Worm (Caenorhabditis elegans) whole organism, L2 larva: ENCODE data around the gene ogt-1.

Experiments
- C34F6.9 ChIP-seq: fragments of 150-350 bp; optimal IDR thresholded peaks from 2 replicates; lab custom pipeline; 2014; ENCODE audit warnings: missing biosample characterization, missing genetic modification characterization
- F13H6.1 ChIP-seq: sonication (generic microtip); optimal IDR thresholded peaks from 2 replicates; lab custom pipeline; 2016; ENCODE audit warnings: missing genetic modification characterization, missing compliant biosample characterization
- R02D3.7 ChIP-seq: fragments of 150-350 bp; optimal IDR thresholded peaks from 2 replicates; lab custom pipeline; 2014; ENCODE audit warnings: missing biosample characterization, missing genetic modification characterization
- ZK546.5 ChIP-seq: sonication (generic microtip); optimal IDR thresholded peaks from 2 replicates; lab custom pipeline; 2017; ENCODE audit warnings: missing biosample characterization, missing genetic modification characterization
- ama-1 ChIP-seq: fragments of 150-350 bp; optimal IDR thresholded peaks from 2 replicates; lab custom pipeline; 2018; ENCODE audit warnings: inconsistent platforms
- blmp-1 ChIP-seq: sonication (generic microtip); optimal IDR thresholded peaks from 2 replicates; lab custom pipeline; 2017; ENCODE audit warnings: missing genetic modification characterization, mild to moderate bottlenecking, missing compliant biosample characterization, antibody characterized with exemption, moderate library complexity; ENCODE audit not compliant: insufficient read depth
- ceh-16 ChIP-seq: fragments of 150-350 bp; optimal IDR thresholded peaks from 2 replicates; lab custom pipeline; 2014; ENCODE audit warnings: missing biosample characterization, missing genetic modification characterization
- ceh-82 ChIP-seq: fragments of 150-350 bp; optimal IDR thresholded peaks from 2 replicates; lab custom pipeline; 2014; ENCODE audit warnings: missing biosample characterization, missing genetic modification characterization
- crh-2 ChIP-seq: sonication (generic microtip); optimal IDR thresholded peaks from 2 replicates; lab custom pipeline; 2017; ENCODE audit warnings: missing biosample characterization, missing genetic modification characterization
- dmd-4 ChIP-seq: sonication (generic microtip); optimal IDR thresholded peaks from 2 replicates; lab custom pipeline; 2017; ENCODE audit warnings: missing biosample characterization, missing genetic modification characterization
- egl-27 ChIP-seq: sonication (generic microtip); optimal IDR thresholded peaks from 3 replicates; lab custom pipeline; 2017; ENCODE audit warnings: missing biosample characterization, missing genetic modification reagents, missing genetic modification characterization
- elt-1 ChIP-seq: fragments of 150-350 bp; optimal IDR thresholded peaks from 2 replicates; lab custom pipeline; 2014; ENCODE audit warnings: missing biosample characterization, missing genetic modification characterization
- elt-3 ChIP-seq: sonication (generic microtip); optimal IDR thresholded peaks from 2 replicates; lab custom pipeline; 2017; ENCODE audit warnings: missing biosample characterization, missing genetic modification characterization
- fos-1 ChIP-seq: fragments of 150-350 bp; optimal IDR thresholded peaks from 2 replicates; lab custom pipeline; 2014; ENCODE audit warnings: missing biosample characterization, missing genetic modification characterization
- gmeb-1 ChIP-seq: fragments of 150-350 bp; optimal IDR thresholded peaks from 2 replicates; lab custom pipeline; 2014; ENCODE audit warnings: missing biosample characterization, missing genetic modification characterization
- lin-11 ChIP-seq: fragments of 150-350 bp; sonication (generic microtip); optimal IDR thresholded peaks from 2 replicates; lab custom pipeline; 2014; ENCODE audit warnings: missing biosample characterization, missing genetic modification characterization, inconsistent platforms, mixed read lengths
- lin-13 ChIP-seq: fragments of 150-350 bp; optimal IDR thresholded peaks from 2 replicates; lab custom pipeline; 2014; ENCODE audit warnings: missing biosample characterization, missing genetic modification reagents, missing genetic modification characterization
- lsy-2 ChIP-seq, 2 experiments: fragments of 150-350 bp in 1 of 2; sonication (generic microtip) in 1 of 2; optimal IDR thresholded peaks; 2 replicates each; lab custom pipeline; 2014 to 2017; ENCODE audit warnings: missing biosample characterization in 2 of 2, missing genetic modification characterization in 2 of 2
- mab-5 ChIP-seq: fragments of 150-350 bp; optimal IDR thresholded peaks from 2 replicates; lab custom pipeline; 2014; ENCODE audit warnings: missing biosample characterization, missing genetic modification characterization
- mdl-1 ChIP-seq, 2 experiments: fragments of 150-350 bp in 1 of 2; sonication (generic microtip) in 1 of 2; optimal IDR thresholded peaks; 2 replicates each; lab custom pipeline; 2017; ENCODE audit warnings: missing biosample characterization in 2 of 2, missing genetic modification characterization in 2 of 2
- nhr-10 ChIP-seq: sonication (generic microtip); optimal IDR thresholded peaks from 2 replicates; lab custom pipeline; 2017; ENCODE audit warnings: missing biosample characterization, missing genetic modification characterization
- nhr-11 ChIP-seq: fragments of 150-350 bp; optimal IDR thresholded peaks from 2 replicates; lab custom pipeline; 2014; ENCODE audit warnings: missing biosample characterization, missing genetic modification characterization
- nhr-12 ChIP-seq: fragments of 150-350 bp; optimal IDR thresholded peaks from 2 replicates; lab custom pipeline; 2014; ENCODE audit warnings: missing biosample characterization, missing genetic modification characterization
- nhr-129 ChIP-seq: fragments of 150-350 bp; optimal IDR thresholded peaks from 2 replicates; lab custom pipeline; 2014; ENCODE audit warnings: missing biosample characterization, missing genetic modification characterization
- nhr-21 ChIP-seq: fragments of 150-350 bp; optimal IDR thresholded peaks from 2 replicates; lab custom pipeline; 2014; ENCODE audit warnings: missing biosample characterization, missing genetic modification characterization
- nhr-23 ChIP-seq: fragments of 150-350 bp; optimal IDR thresholded peaks from 2 replicates; lab custom pipeline; 2014; ENCODE audit warnings: missing biosample characterization, missing genetic modification reagents, missing genetic modification characterization
- nhr-237 ChIP-seq: fragments of 150-350 bp; optimal IDR thresholded peaks from 2 replicates; lab custom pipeline; 2014; ENCODE audit warnings: missing biosample characterization, missing genetic modification characterization
- nhr-25 ChIP-seq: fragments of 150-350 bp; sonication (generic microtip); optimal IDR thresholded peaks from 3 replicates; lab custom pipeline; 2014; ENCODE audit warnings: missing biosample characterization, missing genetic modification characterization
- nhr-6 ChIP-seq: fragments of 150-350 bp; optimal IDR thresholded peaks from 2 replicates; lab custom pipeline; 2014; ENCODE audit warnings: missing biosample characterization, missing genetic modification characterization
- nhr-77 ChIP-seq: fragments of 150-350 bp; optimal IDR thresholded peaks from 2 replicates; lab custom pipeline; 2014; ENCODE audit warnings: missing biosample characterization, missing genetic modification characterization
- sem-4 ChIP-seq: fragments of 150-350 bp; optimal IDR thresholded peaks from 2 replicates; lab custom pipeline; 2014; ENCODE audit warnings: missing biosample characterization, missing genetic modification reagents, missing genetic modification characterization
- skn-1 ChIP-seq: sonication (generic microtip); optimal IDR thresholded peaks from 2 replicates; lab custom pipeline; 2017; ENCODE audit warnings: missing biosample characterization, missing genetic modification characterization
- sma-3 ChIP-seq: sonication (generic microtip); optimal IDR thresholded peaks from 2 replicates; lab custom pipeline; 2016; ENCODE audit warnings: missing genetic modification reagents, missing genetic modification characterization, missing compliant biosample characterization
- sma-9 ChIP-seq, 2 experiments: fragments of 150-350 bp in 1 of 2; sonication (generic microtip) in 1 of 2; optimal IDR thresholded peaks; 2 replicates each; lab custom pipeline; 2014 to 2016; ENCODE audit warnings: missing genetic modification characterization in 2 of 2, mild to moderate bottlenecking in 1 of 2, missing biosample characterization in 1 of 2, missing compliant biosample characterization in 1 of 2, missing genetic modification reagents in 1 of 2, moderate library complexity in 1 of 2
- snpc-4 ChIP-seq: fragments of 150-350 bp; optimal IDR thresholded peaks from 2 replicates; lab custom pipeline; 2014; ENCODE audit warnings: missing biosample characterization, missing genetic modification characterization
- unc-55 ChIP-seq: fragments of 150-350 bp; sonication (generic microtip); optimal IDR thresholded peaks from 3 replicates; lab custom pipeline; 2014; ENCODE audit warnings: missing biosample characterization, missing genetic modification reagents, missing genetic modification characterization
- zag-1 ChIP-seq: fragments of 150-350 bp; optimal IDR thresholded peaks from 2 replicates; lab custom pipeline; 2014; ENCODE audit warnings: missing biosample characterization, missing genetic modification characterization
- ztf-4 ChIP-seq: fragments of 150-350 bp; optimal IDR thresholded peaks from 2 replicates; lab custom pipeline; 2014; ENCODE audit warnings: missing biosample characterization, missing genetic modification characterization

Gene ogt-1

DNA sequence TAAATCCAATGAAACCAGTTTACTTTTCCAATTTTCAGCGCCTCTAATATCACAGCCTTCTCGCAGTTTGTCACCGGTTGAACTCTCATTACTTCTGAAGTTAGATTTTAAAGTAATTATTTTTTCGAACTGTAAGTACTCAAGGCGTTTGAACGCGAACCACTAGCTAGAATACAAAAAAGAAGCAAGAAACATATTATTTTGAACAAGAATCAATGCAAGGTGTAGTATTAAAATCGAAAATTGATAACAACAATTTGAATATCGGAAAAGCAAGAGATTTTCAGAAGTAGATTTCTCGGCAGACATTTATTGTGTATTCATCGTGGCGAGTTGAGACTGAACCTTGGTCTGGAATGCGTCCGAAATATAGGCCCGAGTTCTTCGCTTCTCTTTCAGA is 44.4 kb upstream of the ogt-1 start, which contains the start of gene exos-9:
Gene exos-9 (minus strand): TSS at position 101 of the 400 bp plus-strand sequence.
- TF ChIP-seq gmeb-1 (tag; lab: Kevin White, UChicago) (no peak), ama-1 (peak; percentile 8)

DNA sequence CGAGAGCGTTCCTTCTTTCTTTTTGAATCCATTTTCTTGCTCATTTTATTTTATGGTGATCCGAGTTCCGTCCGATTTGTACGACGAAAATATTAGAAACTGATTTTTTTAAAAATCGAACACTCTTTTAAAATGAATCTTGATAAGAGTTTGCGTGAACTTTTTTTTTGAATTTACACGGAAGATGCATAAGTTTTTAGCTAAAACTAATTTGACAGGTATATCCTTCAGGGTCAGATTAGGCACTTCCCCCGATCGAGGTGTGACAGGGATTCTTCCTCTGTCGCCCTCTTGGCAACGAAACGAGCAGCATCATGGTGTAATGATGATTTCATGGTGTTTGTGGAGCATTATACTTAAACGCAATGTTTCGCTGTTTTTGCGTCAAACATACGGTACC is 41.7 kb upstream of the ogt-1 start, which contains the start of gene F37C12.18:
Gene F37C12.18 (minus strand): TSS at position 101 of the 400 bp plus-strand sequence.
- TF ChIP-seq elt-1 (no peak), egl-27 (no peak), fos-1 (no peak), ZK546.5 (no peak), gmeb-1 (tag; lab: Kevin White, UChicago) (no peak), nhr-129 (tag; lab: Kevin White, UChicago) (no peak)

DNA sequence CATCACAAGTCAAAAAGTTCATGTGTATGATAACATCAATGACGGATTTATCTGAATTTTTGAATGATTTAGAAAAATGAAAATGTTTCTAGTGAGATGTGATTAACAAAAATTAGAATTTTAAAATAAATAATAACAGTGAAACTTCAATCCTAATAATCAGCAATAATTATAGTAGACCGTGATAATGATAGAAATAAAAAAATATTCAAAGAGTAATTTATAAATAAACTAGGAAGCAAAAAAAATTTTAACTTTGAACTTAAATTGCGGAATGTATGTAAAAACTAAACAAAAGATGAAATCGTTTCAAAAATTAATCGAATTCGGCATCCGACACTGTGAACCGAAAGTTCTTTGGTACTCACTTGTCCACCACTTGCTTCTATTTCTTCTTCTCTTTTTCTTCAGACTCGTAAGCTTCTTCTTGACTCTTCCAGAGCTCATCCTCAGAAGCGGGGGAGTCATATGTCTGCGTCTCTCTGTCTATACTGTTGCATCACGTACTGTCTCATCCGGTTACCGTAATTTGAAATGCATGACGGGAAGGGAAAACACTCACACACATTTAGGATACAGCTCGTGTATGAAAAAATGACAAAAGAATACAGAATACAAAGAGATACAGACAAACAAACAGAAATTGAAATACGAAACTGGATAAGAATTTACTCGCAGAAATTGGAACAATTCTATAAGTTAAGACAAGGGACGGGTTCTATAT is 39.5 kb upstream of the ogt-1 start, which contains the start of gene mec-14:
Gene mec-14 (minus strand): TSS at position 51 of the 724 bp plus-strand sequence.
- peak; percentile 68 for TF ChIP-seq unc-55
- no peak for TF ChIP-seq mdl-1 (tag; optimal IDR thresholded peaks at IDR 0.05; lab: Kevin White, UChicago)

DNA sequence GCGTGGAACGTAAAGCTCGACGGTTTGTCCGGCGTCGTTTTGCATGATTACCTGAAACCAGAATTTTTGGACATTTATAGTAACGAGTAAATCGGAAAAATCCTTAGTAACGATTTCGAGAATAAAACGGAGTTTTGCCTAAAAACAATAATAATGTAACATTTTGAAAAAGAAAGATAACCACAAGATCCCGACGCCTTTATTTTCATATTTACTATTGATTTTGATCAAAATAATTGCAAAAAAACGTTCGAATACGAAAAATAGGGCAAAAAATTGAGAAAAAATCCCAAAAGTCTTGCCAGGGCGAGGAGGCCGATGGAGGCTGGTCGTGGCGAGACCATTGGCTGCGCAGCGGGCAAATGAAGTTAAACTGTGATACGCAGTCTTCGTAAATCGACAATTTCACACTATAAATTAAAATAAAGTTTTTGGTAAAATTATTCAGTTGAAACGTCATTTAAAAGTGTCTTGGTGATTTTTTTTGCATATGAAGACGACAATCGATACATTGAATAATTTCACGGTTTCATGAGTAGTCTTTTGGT is 36.1 kb upstream of the ogt-1 start, which contains the start of gene rps-21:
Gene rps-21 (minus strand): TSS at position 51 of the 548 bp plus-strand sequence.
- TF ChIP-seq nhr-237 (tag; lab: Kevin White, UChicago) (no peak), ztf-4 (tag; lab: Kevin White, UChicago) (no peak), nhr-10 (tag; lab: Kevin White, UChicago) (no peak), nhr-6 (tag; lab: Kevin White, UChicago) (peak; percentile 44), C34F6.9 (tag; lab: Kevin White, UChicago) (peak; percentile 87), sma-3 (GFP tag; lab: Kevin White, UChicago) (peak; percentile 84), ceh-82 (tag; lab: Kevin White, UChicago) (no peak), mdl-1 (tag; optimal IDR thresholded peaks at IDR 0.05; lab: Kevin White, UChicago) (peak in 1 of 2 experiments; percentile 17), elt-1 (no peak), nhr-21 (tag; lab: Kevin White, UChicago) (peak; percentile 57), F13H6.1 (tag; lab: Kevin White, UChicago) (peak; percentile 58), ZK546.5 (peak; percentile 74), gmeb-1 (tag; lab: Kevin White, UChicago) (peak; percentile 82), elt-3 (tag; lab: Kevin White, UChicago) (no peak), nhr-12 (no peak), nhr-129 (tag; lab: Kevin White, UChicago) (peak; percentile 70), unc-55 (peak; percentile 94), crh-2 (tag; lab: Kevin White, UChicago) (peak; percentile 79), egl-27 (peak; percentile 73), snpc-4 (tag; lab: Kevin White, UChicago) (peak; percentile 59), ceh-16 (tag; lab: Kevin White, UChicago) (peak; percentile 37), nhr-77 (peak; percentile 46), nhr-11 (tag; lab: Kevin White, UChicago) (no peak), lin-11 (tag; lab: Kevin White, UChicago) (peak; percentile 80), zag-1 (tag; lab: Kevin White, UChicago) (peak; percentile 38), skn-1 (tag; lab: Kevin White, UChicago) (no peak), lsy-2 (tag; optimal IDR thresholded peaks at IDR 0.05; lab: Kevin White, UChicago) (peak; percentile 84 to 93), sma-9 (GFP tag; optimal IDR thresholded peaks at IDR 0.05; lab: Kevin White, UChicago) (peak; percentile 67), sma-9 (tag; optimal IDR thresholded peaks at IDR 0.05; lab: Kevin White, UChicago) (no peak), mab-5 (tag; lab: Kevin White, UChicago) (peak; percentile 46), R02D3.7 (tag; lab: Kevin White, UChicago) (peak; percentile 85), nhr-25 (tag; lab: Kevin White, UChicago) (peak; percentile 79), nhr-23 (tag; lab: Kevin White, UChicago) (no peak), lin-13 (GFP tag; lab: Kevin White, UChicago) (peak; percentile 91), dmd-4 (tag; lab: Kevin White, UChicago) (no peak), fos-1 (peak; percentile 66), blmp-1 (tag; lab: Kevin White, UChicago) (peak; percentile 43), sem-4 (tag; lab: Kevin White, UChicago) (peak; percentile 46)
